Fruit fly (Drosophila melanogaster) whole organism, prepupa: ENCODE data around the gene CG33160.

Experiments used
- lz ChIP-seq: fragments of 200-800 bp; sonication (Bioruptor generic); optimal IDR thresholded peaks from 3 replicates; lab custom pipeline; 2016; ENCODE audit warnings: missing biosample characterization, missing genetic modification characterization
- topi ChIP-seq: fragments of 200-800 bp; sonication (Bioruptor generic); optimal IDR thresholded peaks from 3 replicates; lab custom pipeline; 2016; ENCODE audit warnings: missing biosample characterization, missing genetic modification characterization

- no peak for TF ChIP-seq topi
- peak; percentile 36 for TF ChIP-seq lz (GFP tag; lab: Kevin White, UChicago)
These were observed 36.2 kb upstream of the CG33160 start for dm6 chr3L:3242121-3243083.
